Fruit fly (Drosophila melanogaster) whole organism, larva: ENCODE data around the gene CG13833.
A peak's percentile ranks its signal among the peaks of the same experiment; 100 is the strongest.

Experiments
- noc ChIP-seq: fragments of 200-800 bp; sonication (Bioruptor generic); optimal IDR thresholded peaks from 3 replicates; lab custom pipeline; 2019; ENCODE audit warnings: missing biosample characterization, mild to moderate bottlenecking, missing genetic modification characterization, moderate library complexity

The CG13833 gene

dm6 chr3R:23035463-23035862 is at the start of gene CG13833:
TSS of gene CG13833 (minus strand) at chr3R:23035563.
- no peak for TF ChIP-seq noc (tag; lab: Kevin White, UChicago)

dm6 chr3R:23081265-23081664 is 45.9 kb upstream of the CG13833 start:
- no peak for TF ChIP-seq noc (tag; lab: Kevin White, UChicago)

- TF ChIP-seq noc (tag; lab: Kevin White, UChicago): no peak
Measured at dm6 chr3R:23074480-23074879, 39.1 kb upstream of the CG13833 start.

dm6 chr3R:23067209-23067826 is 32.0 kb upstream of the CG13833 start, which contains the start of gene CG17111:
TSS of gene CG17111 (minus strand) at chr3R:23067259.
- no peak for TF ChIP-seq noc (tag; lab: Kevin White, UChicago)

dm6 chr3R:23061209-23061608 is 25.8 kb upstream of the CG13833 start, which contains the start of the genes sav and Ublcp1:
TSS of gene sav (minus strand) at chr3R:23061304.
TSS of gene Ublcp1 (plus strand) at chr3R:23061493.
- TF ChIP-seq noc (tag; lab: Kevin White, UChicago): peak; percentile 20

dm6 chr3R:23060166-23060565 is 24.8 kb upstream of the CG13833 start:
- no peak for TF ChIP-seq noc (tag; lab: Kevin White, UChicago)

- no peak for TF ChIP-seq noc (tag; lab: Kevin White, UChicago)
Measured at dm6 chr3R:23058858-23059257, 23.5 kb upstream of the CG13833 start, which contains the start of gene Ctns. TSS of gene Ctns (minus strand) at chr3R:23058958.

dm6 chr3R:23057390-23057789 is 22.0 kb upstream of the CG13833 start:
- TF ChIP-seq noc (tag; lab: Kevin White, UChicago): no peak

dm6 chr3R:23056753-23057152 is 21.4 kb upstream of the CG13833 start:
- no peak for TF ChIP-seq noc (tag; lab: Kevin White, UChicago)

- no peak for TF ChIP-seq noc (tag; lab: Kevin White, UChicago)
Measured at dm6 chr3R:23056113-23056512, 20.8 kb upstream of the CG13833 start.

dm6 chr3R:23053936-23054335 is 18.6 kb upstream of the CG13833 start, which contains the start of gene p53:
TSS of gene p53 (minus strand) at chr3R:23054082.
- TF ChIP-seq noc (tag; lab: Kevin White, UChicago): no peak

- no peak for TF ChIP-seq noc (tag; lab: Kevin White, UChicago)
Measured at dm6 chr3R:23053135-23053730, 17.9 kb upstream of the CG13833 start.

dm6 chr3R:23051639-23052125 is 16.3 kb upstream of the CG13833 start, which contains the start of gene Gr94a:
TSS of gene Gr94a (plus strand) at chr3R:23051689.
- no peak for TF ChIP-seq noc (tag; lab: Kevin White, UChicago)

dm6 chr3R:23048690-23049118 is 13.3 kb upstream of the CG13833 start:
- peak; percentile 43 for TF ChIP-seq noc (tag; lab: Kevin White, UChicago)

- TF ChIP-seq noc (tag; lab: Kevin White, UChicago): no peak
Measured at dm6 chr3R:23048089-23048689, 12.8 kb upstream of the CG13833 start, which contains the start of gene CG17121. TSS of gene CG17121 (minus strand) at chr3R:23048214.

dm6 chr3R:23046529-23046943 is 11.2 kb upstream of the CG13833 start:
- peak; percentile 81 for TF ChIP-seq noc (tag; lab: Kevin White, UChicago)
